Worm (Caenorhabditis elegans) whole organism, late embryonic: ENCODE results near the gene D2045.7.
A peak's percentile ranks its signal among the peaks of the same experiment; 100 is the strongest.

Source experiments
- C38D4.7 ChIP-seq: fragments of 200-800 bp; sonication (Bioruptor generic); optimal IDR thresholded peaks from 2 replicates; lab custom pipeline; 2018; ENCODE audit warnings: mild to moderate bottlenecking, missing genetic modification characterization, moderate library complexity, missing compliant biosample characterization
- F13H6.1 ChIP-seq: sonication (generic microtip); optimal IDR thresholded peaks from 2 replicates; lab custom pipeline; 2016; ENCODE audit warnings: missing genetic modification characterization, missing compliant biosample characterization
- K09A11.1 ChIP-seq: sonication (generic microtip); optimal IDR thresholded peaks from 2 replicates; lab custom pipeline; 2017; ENCODE audit warnings: antibody characterized with exemption, mild to moderate bottlenecking, missing genetic modification characterization, missing compliant biosample characterization; ENCODE audit not compliant: insufficient read depth
- T23F11.4 ChIP-seq: fragments of 200-800 bp; sonication (Bioruptor generic); optimal IDR thresholded peaks from 2 replicates; lab custom pipeline; 2018; ENCODE audit warnings: mild to moderate bottlenecking, missing genetic modification characterization, missing compliant biosample characterization
- Y22D7AL.16 ChIP-seq: sonication (generic microtip); optimal IDR thresholded peaks from 2 replicates; lab custom pipeline; 2016; ENCODE audit warnings: missing genetic modification characterization, missing compliant biosample characterization
- ahr-1 ChIP-seq: sonication (generic microtip); optimal IDR thresholded peaks from 2 replicates; lab custom pipeline; 2016; ENCODE audit warnings: missing genetic modification characterization, missing compliant biosample characterization
- ama-1 ChIP-seq: fragments of 150-350 bp; optimal IDR thresholded peaks from 2 replicates; lab custom pipeline; 2014
- ceh-14 ChIP-seq: sonication (generic microtip); optimal IDR thresholded peaks from 2 replicates; lab custom pipeline; 2016; ENCODE audit warnings: missing genotype, missing genetic modification characterization, missing compliant biosample characterization
- ceh-18 ChIP-seq: sonication (generic microtip); optimal IDR thresholded peaks from 2 replicates; lab custom pipeline; 2016; ENCODE audit warnings: missing genetic modification characterization, missing compliant biosample characterization
- ceh-19 ChIP-seq: fragments of 200-800 bp; sonication (Bioruptor generic); optimal IDR thresholded peaks from 2 replicates; lab custom pipeline; 2018; ENCODE audit warnings: mild to moderate bottlenecking, missing genetic modification characterization, missing compliant biosample characterization
- ceh-2 ChIP-seq: sonication (generic microtip); optimal IDR thresholded peaks from 2 replicates; lab custom pipeline; 2016; ENCODE audit warnings: missing genotype, missing genetic modification characterization, missing compliant biosample characterization
- ceh-22 ChIP-seq: sonication (generic microtip); optimal IDR thresholded peaks from 2 replicates; lab custom pipeline; 2017; ENCODE audit warnings: missing biosample characterization, missing genetic modification characterization
- ceh-24 ChIP-seq: sonication (generic microtip); optimal IDR thresholded peaks from 2 replicates; lab custom pipeline; 2016; ENCODE audit warnings: mild to moderate bottlenecking, missing genetic modification characterization, missing compliant biosample characterization
- ceh-30 ChIP-seq: fragments of 150-350 bp; optimal IDR thresholded peaks from 2 replicates; lab custom pipeline; 2014; ENCODE audit warnings: missing biosample characterization, missing genetic modification characterization
- ceh-31 ChIP-seq: sonication (generic microtip); optimal IDR thresholded peaks from 2 replicates; lab custom pipeline; 2016; ENCODE audit warnings: missing genetic modification characterization, missing compliant biosample characterization
- ceh-45 ChIP-seq: fragments of 200-800 bp; sonication (Bioruptor generic); IDR thresholded peaks from 2 replicates; pipeline ENCODE4 v1.3.6; 2022; ENCODE audit warnings: missing genetic modification reagents, missing genetic modification characterization, missing compliant biosample characterization
- ceh-9 ChIP-seq: sonication (generic microtip); optimal IDR thresholded peaks from 2 replicates; lab custom pipeline; 2016; ENCODE audit warnings: mild to moderate bottlenecking, missing genetic modification characterization, inconsistent platforms, missing compliant biosample characterization
- che-1 ChIP-seq: sonication (generic microtip); optimal IDR thresholded peaks from 2 replicates; lab custom pipeline; 2016; ENCODE audit warnings: mild to moderate bottlenecking, missing genetic modification characterization, missing compliant biosample characterization
- dmd-4 ChIP-seq: sonication (generic microtip); optimal IDR thresholded peaks from 2 replicates; lab custom pipeline; 2016; ENCODE audit warnings: borderline replicate concordance, missing genetic modification characterization, missing compliant biosample characterization
- dve-1 ChIP-seq: sonication (generic microtip); optimal IDR thresholded peaks from 2 replicates; lab custom pipeline; 2017; ENCODE audit warnings: antibody characterized with exemption, mild to moderate bottlenecking, missing genetic modification characterization, missing compliant biosample characterization
- elt-2 ChIP-seq: sonication (generic microtip); optimal IDR thresholded peaks from 2 replicates; lab custom pipeline; 2016; ENCODE audit warnings: missing genetic modification reagents, missing genetic modification characterization, missing compliant biosample characterization
- ets-4 ChIP-seq: sonication (generic microtip); optimal IDR thresholded peaks from 2 replicates; lab custom pipeline; 2016; ENCODE audit warnings: missing genetic modification characterization, missing compliant biosample characterization
- eyg-1 ChIP-seq: sonication (generic microtip); optimal IDR thresholded peaks from 2 replicates; lab custom pipeline; 2016; ENCODE audit warnings: missing genotype, missing genetic modification characterization, missing compliant biosample characterization
- fax-1 ChIP-seq: sonication (generic microtip); optimal IDR thresholded peaks from 2 replicates; lab custom pipeline; 2016; ENCODE audit warnings: missing genotype, missing genetic modification characterization, missing compliant biosample characterization
- fkh-6 ChIP-seq: sonication (generic microtip); optimal IDR thresholded peaks from 2 replicates; lab custom pipeline; 2016; ENCODE audit warnings: missing genetic modification characterization, missing compliant biosample characterization
- hlh-13 ChIP-seq: fragments of 200-800 bp; sonication (Bioruptor generic); optimal IDR thresholded peaks from 2 replicates; lab custom pipeline; 2018; ENCODE audit warnings: mild to moderate bottlenecking, missing genetic modification characterization, missing compliant biosample characterization
- hlh-15 ChIP-seq: sonication (generic microtip); optimal IDR thresholded peaks from 2 replicates; lab custom pipeline; 2016; ENCODE audit warnings: missing genetic modification characterization, missing compliant biosample characterization
- hlh-30 ChIP-seq: sonication (generic microtip); optimal IDR thresholded peaks from 2 replicates; lab custom pipeline; 2017; ENCODE audit warnings: antibody characterized with exemption, missing genetic modification characterization, missing compliant biosample characterization; ENCODE audit not compliant: insufficient read depth
- hlh-6 ChIP-seq: sonication (generic microtip); optimal IDR thresholded peaks from 2 replicates; lab custom pipeline; 2016; ENCODE audit warnings: missing genotype, missing genetic modification characterization, missing compliant biosample characterization
- hlh-8 ChIP-seq: sonication (generic microtip); optimal IDR thresholded peaks from 2 replicates; lab custom pipeline; 2016; ENCODE audit warnings: missing genotype, missing genetic modification characterization, missing compliant biosample characterization
- lim-6 ChIP-seq: sonication (generic microtip); optimal IDR thresholded peaks from 2 replicates; lab custom pipeline; 2016; ENCODE audit warnings: missing genetic modification characterization, missing compliant biosample characterization
- lin-11 ChIP-seq: fragments of 200-800 bp; sonication (Bioruptor generic); optimal IDR thresholded peaks from 2 replicates; lab custom pipeline; 2018; ENCODE audit warnings: mild to moderate bottlenecking, missing genetic modification characterization, missing compliant biosample characterization
- mec-3 ChIP-seq: sonication (generic microtip); optimal IDR thresholded peaks from 2 replicates; lab custom pipeline; 2016; ENCODE audit warnings: borderline replicate concordance, missing genetic modification characterization, missing compliant biosample characterization
- nhr-11 ChIP-seq: fragments of 150-350 bp; optimal IDR thresholded peaks from 2 replicates; lab custom pipeline; 2014; ENCODE audit warnings: missing biosample characterization, missing genetic modification characterization
- nhr-232 ChIP-seq: sonication (generic microtip); optimal IDR thresholded peaks from 2 replicates; lab custom pipeline; 2016; ENCODE audit warnings: missing genetic modification characterization, missing compliant biosample characterization
- odd-2 ChIP-seq: sonication (generic microtip); optimal IDR thresholded peaks from 2 replicates; lab custom pipeline; 2017; ENCODE audit warnings: antibody characterized with exemption, mild to moderate bottlenecking, missing genetic modification characterization, missing compliant biosample characterization
- pag-3 ChIP-seq: sonication (generic microtip); optimal IDR thresholded peaks from 2 replicates; lab custom pipeline; 2016; ENCODE audit warnings: missing compliant biosample characterization, missing genetic modification characterization, borderline replicate concordance
- pax-1 ChIP-seq: fragments of 150-350 bp; optimal IDR thresholded peaks from 2 replicates; lab custom pipeline; 2014; ENCODE audit warnings: missing biosample characterization, missing genetic modification characterization
- pha-2 ChIP-seq: sonication (generic microtip); optimal IDR thresholded peaks from 2 replicates; lab custom pipeline; 2017; ENCODE audit warnings: mild to moderate bottlenecking, missing genetic modification characterization, missing compliant biosample characterization
- pha-4 ChIP-seq: fragments of 150-350 bp; optimal IDR thresholded peaks from 2 replicates; lab custom pipeline; 2018; ENCODE audit warnings: missing biosample characterization, missing genetic modification reagents, missing genetic modification characterization
- pqm-1 ChIP-seq: sonication (generic microtip); optimal IDR thresholded peaks from 2 replicates; lab custom pipeline; 2016; ENCODE audit warnings: missing genetic modification characterization, missing compliant biosample characterization
- pros-1 ChIP-seq: fragments of 150-350 bp; optimal IDR thresholded peaks from 2 replicates; lab custom pipeline; 2014; ENCODE audit warnings: missing biosample characterization, missing genetic modification reagents, missing genetic modification characterization
- ref-2 ChIP-seq: sonication (generic microtip); optimal IDR thresholded peaks from 2 replicates; lab custom pipeline; 2016; ENCODE audit warnings: missing genetic modification characterization, missing compliant biosample characterization
- sox-2 ChIP-seq: fragments of 200-800 bp; sonication (Bioruptor generic); IDR thresholded peaks from 2 replicates; pipeline ENCODE4 v1.3.6; 2022; ENCODE audit warnings: missing genetic modification reagents, missing genetic modification characterization, missing compliant biosample characterization
- syd-9 ChIP-seq: sonication (generic microtip); optimal IDR thresholded peaks from 2 replicates; lab custom pipeline; 2016; ENCODE audit warnings: mild to moderate bottlenecking, missing genetic modification characterization, moderate library complexity, missing compliant biosample characterization
- tbx-2 ChIP-seq: sonication (generic microtip); optimal IDR thresholded peaks from 2 replicates; lab custom pipeline; 2016; ENCODE audit warnings: missing genetic modification characterization, missing compliant biosample characterization
- ttx-3 ChIP-seq: sonication (generic microtip); optimal IDR thresholded peaks from 2 replicates; lab custom pipeline; 2016; ENCODE audit warnings: missing genetic modification reagents, missing genetic modification characterization, missing compliant biosample characterization
- unc-3 ChIP-seq, 2 experiments: fragments of 200-800 bp in 1 of 2; sonication (Bioruptor generic) in 1 of 2; sonication (generic microtip) in 1 of 2; conservative IDR thresholded peaks in 1 of 2; optimal IDR thresholded peaks in 1 of 2; 2 replicates each; pipeline versions ENCODE4 v1.3.6 to Lab custom; 2016 to 2022; ENCODE audit warnings: missing compliant biosample characterization in 2 of 2, missing genetic modification characterization in 2 of 2, missing genetic modification reagents in 1 of 2
- unc-42 ChIP-seq: sonication (generic microtip); optimal IDR thresholded peaks from 2 replicates; lab custom pipeline; 2016; ENCODE audit warnings: missing genotype, missing genetic modification characterization, missing compliant biosample characterization
- unc-55 ChIP-seq: sonication (generic microtip); optimal IDR thresholded peaks from 2 replicates; lab custom pipeline; 2017; ENCODE audit warnings: missing biosample characterization, missing genetic modification reagents, missing genetic modification characterization
- unc-86 ChIP-seq: sonication (generic microtip); optimal IDR thresholded peaks from 2 replicates; lab custom pipeline; 2016; ENCODE audit warnings: missing genetic modification characterization, missing compliant biosample characterization
- zip-5 ChIP-seq: sonication (generic microtip); optimal IDR thresholded peaks from 2 replicates; lab custom pipeline; 2016; ENCODE audit warnings: missing genetic modification characterization, missing compliant biosample characterization
- ztf-16 ChIP-seq: sonication (generic microtip); optimal IDR thresholded peaks from 2 replicates; lab custom pipeline; 2017; ENCODE audit warnings: missing genetic modification characterization, missing compliant biosample characterization

The D2045.7 gene

ce11 chrIII:10461164-10461546, 18.1 kb upstream of the D2045.7 start, which contains the start of gene atx-2:
TSS of gene atx-2 (plus strand) at chrIII:10461389.
- TF ChIP-seq ceh-14 (tag; lab: Kevin White, UChicago) = peak; percentile 99
- TF ChIP-seq K09A11.1 (tag; lab: Kevin White, UChicago) = peak; percentile 98
- peak; percentile 98 for TF ChIP-seq syd-9
- TF ChIP-seq ets-4 (tag; lab: Kevin White, UChicago) = peak; percentile 86
- peak; percentile 48 for TF ChIP-seq unc-55
- peak; percentile 98 for TF ChIP-seq unc-3 (GFP tag; conservative IDR thresholded peaks at IDR 0.05; lab: Robert Waterston, UW)
- peak; percentile 99 for TF ChIP-seq unc-3 (tag; optimal IDR thresholded peaks at IDR 0.05; lab: Kevin White, UChicago)
- peak; percentile 98 for TF ChIP-seq eyg-1 (tag; lab: Kevin White, UChicago)
- TF ChIP-seq ttx-3 = peak; percentile 98
- peak; percentile 93 for TF ChIP-seq che-1 (tag; lab: Kevin White, UChicago)
- peak; percentile 84 for TF ChIP-seq unc-42 (tag; lab: Kevin White, UChicago)
- TF ChIP-seq hlh-8 (tag; lab: Kevin White, UChicago) = peak; percentile 99
- no peak for TF ChIP-seq ama-1 (lab: Kevin White, UChicago)
- peak; percentile 99 for TF ChIP-seq tbx-2 (tag; lab: Kevin White, UChicago)
- TF ChIP-seq sox-2 = peak; percentile 94
- TF ChIP-seq nhr-11 (tag; lab: Kevin White, UChicago) = peak; percentile 81
- TF ChIP-seq ceh-31 = peak; percentile 99
- TF ChIP-seq ceh-19 (GFP tag; lab: Kevin White, UChicago) = peak; percentile 98
- peak; percentile 98 for TF ChIP-seq unc-86 (tag; lab: Kevin White, UChicago)
- peak; percentile 97 for TF ChIP-seq dmd-4 (tag; lab: Kevin White, UChicago)
- TF ChIP-seq pax-1 (tag; lab: Kevin White, UChicago) = no peak
- TF ChIP-seq ceh-24 (tag; lab: Kevin White, UChicago) = peak; percentile 93
- peak; percentile 74 for TF ChIP-seq hlh-30 (tag; lab: Kevin White, UChicago)
- peak; percentile 97 for TF ChIP-seq pag-3 (tag; lab: Kevin White, UChicago)
- TF ChIP-seq hlh-6 = peak; percentile 98
- TF ChIP-seq F13H6.1 (tag; lab: Kevin White, UChicago) = peak; percentile 97
- peak; percentile 92 for TF ChIP-seq odd-2 (tag; lab: Kevin White, UChicago)
- TF ChIP-seq ceh-30 (tag; lab: Kevin White, UChicago) = peak; percentile 98
- peak; percentile 95 for TF ChIP-seq zip-5 (tag; lab: Kevin White, UChicago)
- TF ChIP-seq hlh-15 (tag; lab: Kevin White, UChicago) = peak; percentile 96
- TF ChIP-seq fax-1 (tag; lab: Kevin White, UChicago) = peak; percentile 97
- peak; percentile 97 for TF ChIP-seq ceh-2 (tag; lab: Kevin White, UChicago)
- TF ChIP-seq pha-4 (tag; lab: Kevin White, UChicago) = no peak
- peak; percentile 98 for TF ChIP-seq lim-6
- TF ChIP-seq ref-2 (tag; lab: Kevin White, UChicago) = peak; percentile 99
- peak; percentile 78 for TF ChIP-seq dve-1 (tag; lab: Kevin White, UChicago)
- peak; percentile 99 for TF ChIP-seq ahr-1 (tag; lab: Kevin White, UChicago)
- peak; percentile 98 for TF ChIP-seq ztf-16 (tag; lab: Kevin White, UChicago)
- peak; percentile 96 for TF ChIP-seq nhr-232 (tag; lab: Kevin White, UChicago)
- peak; percentile 93 for TF ChIP-seq Y22D7AL.16
- TF ChIP-seq pros-1 (tag; lab: Kevin White, UChicago) = peak; percentile 22
- TF ChIP-seq ceh-18 = peak; percentile 94
- peak; percentile 99 for TF ChIP-seq ceh-45
- peak; percentile 87 for TF ChIP-seq ceh-9 (tag; lab: Kevin White, UChicago)
- peak; percentile 99 for TF ChIP-seq elt-2 (tag; lab: Kevin White, UChicago)
- peak; percentile 98 for TF ChIP-seq ceh-22 (tag; lab: Kevin White, UChicago)
- TF ChIP-seq pqm-1 (tag; lab: Kevin White, UChicago) = peak; percentile 92
- TF ChIP-seq lin-11 = peak; percentile 94
- peak; percentile 97 for TF ChIP-seq T23F11.4 (GFP tag; lab: Kevin White, UChicago)
- peak; percentile 95 for TF ChIP-seq fkh-6 (tag; lab: Kevin White, UChicago)
- TF ChIP-seq mec-3 (tag; lab: Kevin White, UChicago) = peak; percentile 96
- TF ChIP-seq pha-2 (tag; lab: Kevin White, UChicago) = peak; percentile 97
- TF ChIP-seq hlh-13 (GFP tag; lab: Kevin White, UChicago) = peak; percentile 87
- TF ChIP-seq C38D4.7 (GFP tag; lab: Kevin White, UChicago) = peak; percentile 95
